Fruit fly (Drosophila melanogaster): Measurements from ENCODE around the gene CG4950.

Gene CG4950

DNA sequence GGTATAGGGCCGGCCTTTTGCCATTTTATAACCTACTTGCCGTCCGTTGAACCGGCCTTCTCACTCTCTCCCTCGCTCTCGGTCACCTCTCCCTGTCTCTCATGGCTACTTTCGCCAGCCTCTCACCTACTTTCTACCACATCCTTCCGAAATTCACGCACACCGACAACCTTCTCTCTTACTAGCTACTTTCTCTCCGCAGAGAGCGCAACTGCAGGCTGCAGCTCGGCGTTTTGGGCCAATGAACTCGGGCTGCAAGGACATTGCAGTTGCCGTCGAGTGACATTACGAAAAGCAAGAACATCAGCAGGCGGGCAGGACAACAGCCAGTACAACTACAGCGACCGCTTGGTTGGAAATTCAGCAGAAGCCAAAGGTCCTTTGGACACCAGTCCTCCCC, 26.7 kb downstream of the CG4950 start:
- TF ChIP-seq Hr96 (GFP tag; optimal IDR thresholded peaks at IDR 0.05) = no peak
- no peak for TF ChIP-seq ovo (GFP tag; optimal IDR thresholded peaks at IDR 0.05)
- no peak for TF ChIP-seq CG33017 (tag; optimal IDR thresholded peaks at IDR 0.05)
- no peak for TF ChIP-seq toe (GFP tag; optimal IDR thresholded peaks at IDR 0.05)
- TF ChIP-seq Clk (GFP tag; optimal IDR thresholded peaks at IDR 0.05) = no peak
- no peak for TF ChIP-seq CG12768 (GFP tag; optimal IDR thresholded peaks at IDR 0.05)

- TF ChIP-seq CG5204 (GFP tag; optimal IDR thresholded peaks at IDR 0.05) (no peak), CG12768 (GFP tag; optimal IDR thresholded peaks at IDR 0.05) (peak; percentile 70), pad (GFP tag; optimal IDR thresholded peaks at IDR 0.05) (no peak), kay (GFP tag; ENCODE audit: borderline replicate concordance) (peak; percentile 89), CG7101 (tag; optimal IDR thresholded peaks at IDR 0.05) (peak; percentile 48), Hr96 (GFP tag; optimal IDR thresholded peaks at IDR 0.05) (no peak), tj (GFP tag; optimal IDR thresholded peaks at IDR 0.05) (peak; percentile 79), cic (GFP tag; optimal IDR thresholded peaks at IDR 0.05) (peak; percentile 65), Mnt (GFP tag; optimal IDR thresholded peaks at IDR 0.05) (peak; percentile 43), cnc (optimal IDR thresholded peaks at IDR 0.05) (peak in 1 of 2 experiments; percentile 53), Clk (GFP tag; optimal IDR thresholded peaks at IDR 0.05) (no peak), CG33017 (tag; optimal IDR thresholded peaks at IDR 0.05) (peak; percentile 28), CG1620 (GFP tag; optimal IDR thresholded peaks at IDR 0.05) (no peak), Crg-1 (GFP tag; optimal IDR thresholded peaks at IDR 0.05) (no peak), CG7045 (GFP tag; optimal IDR thresholded peaks at IDR 0.05) (peak; percentile 16), CG14711 (tag; optimal IDR thresholded peaks at IDR 0.05) (peak; percentile 23), CG11617 (GFP tag; optimal IDR thresholded peaks at IDR 0.05) (peak; percentile 61), toe (GFP tag; optimal IDR thresholded peaks at IDR 0.05) (peak; percentile 21), bab1 (GFP tag; optimal IDR thresholded peaks at IDR 0.05) (no peak), ovo (GFP tag; optimal IDR thresholded peaks at IDR 0.05) (peak; percentile 34)
Measured at dm6 chr3L:16233850-16234494, 34.0 kb downstream of the CG4950 start.

DNA sequence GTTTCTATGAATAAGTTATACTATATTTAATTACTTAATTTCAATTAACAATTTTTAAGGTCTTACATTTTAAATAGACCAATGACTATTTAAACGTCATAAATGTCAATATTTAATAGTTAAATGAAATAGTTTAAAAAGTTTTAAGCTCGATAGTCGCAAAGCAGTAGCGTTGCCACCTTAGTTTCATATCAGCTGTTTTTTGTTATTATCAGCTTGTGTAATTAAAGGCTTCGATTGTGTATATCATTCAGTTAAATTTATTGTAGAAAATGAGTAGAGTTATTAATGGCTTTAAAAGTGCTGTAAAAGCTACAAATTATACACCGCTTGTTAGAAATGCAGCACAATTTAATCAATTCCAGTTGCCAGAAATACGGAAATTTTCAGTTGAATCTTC, 35.0 kb downstream of the CG4950 start, which contains the start of gene Hsc20:
Hsc20 (plus strand) TSS at position 204 of the 400 bp plus-strand sequence.
- no peak for TF ChIP-seq Crg-1 (GFP tag; optimal IDR thresholded peaks at IDR 0.05)
- no peak for TF ChIP-seq CG12768 (GFP tag; optimal IDR thresholded peaks at IDR 0.05)
- TF ChIP-seq Hr96 (GFP tag; optimal IDR thresholded peaks at IDR 0.05) = no peak
- TF ChIP-seq CG14711 (tag; optimal IDR thresholded peaks at IDR 0.05) = no peak
- no peak for TF ChIP-seq CG33017 (tag; optimal IDR thresholded peaks at IDR 0.05)
- TF ChIP-seq CG5204 (GFP tag; optimal IDR thresholded peaks at IDR 0.05) = no peak
- no peak for TF ChIP-seq Mnt (GFP tag; optimal IDR thresholded peaks at IDR 0.05)
- peak; percentile 9 for TF ChIP-seq kay (GFP tag; ENCODE audit: borderline replicate concordance)
- TF ChIP-seq tj (GFP tag; optimal IDR thresholded peaks at IDR 0.05) = no peak
- TF ChIP-seq Clk (GFP tag; optimal IDR thresholded peaks at IDR 0.05) = no peak
- TF ChIP-seq cic (GFP tag; optimal IDR thresholded peaks at IDR 0.05) = no peak
- TF ChIP-seq bab1 (GFP tag; optimal IDR thresholded peaks at IDR 0.05) = peak; percentile 10
- no peak for TF ChIP-seq CG7101 (tag; optimal IDR thresholded peaks at IDR 0.05)
- no peak for TF ChIP-seq CG1620 (GFP tag; optimal IDR thresholded peaks at IDR 0.05)

- TF ChIP-seq cic (GFP tag; optimal IDR thresholded peaks at IDR 0.05) (peak; percentile 28), CG1620 (GFP tag; optimal IDR thresholded peaks at IDR 0.05) (peak; percentile 19), Mnt (GFP tag; optimal IDR thresholded peaks at IDR 0.05) (peak; percentile 54), Clk (GFP tag; optimal IDR thresholded peaks at IDR 0.05) (no peak), CG5204 (GFP tag; optimal IDR thresholded peaks at IDR 0.05) (no peak), ovo (GFP tag; optimal IDR thresholded peaks at IDR 0.05) (no peak), tj (GFP tag; optimal IDR thresholded peaks at IDR 0.05) (no peak), bab1 (GFP tag; optimal IDR thresholded peaks at IDR 0.05) (peak; percentile 70), Hr96 (GFP tag; optimal IDR thresholded peaks at IDR 0.05) (no peak), CG11617 (GFP tag; optimal IDR thresholded peaks at IDR 0.05) (no peak), CG7101 (tag; optimal IDR thresholded peaks at IDR 0.05) (peak; percentile 11), cnc (optimal IDR thresholded peaks at IDR 0.05) (no peak), CG33017 (tag; optimal IDR thresholded peaks at IDR 0.05) (no peak), kay (GFP tag; ENCODE audit: borderline replicate concordance) (no peak), pad (GFP tag; optimal IDR thresholded peaks at IDR 0.05) (no peak), CG14711 (tag; optimal IDR thresholded peaks at IDR 0.05) (peak; percentile 40)
Measured at dm6 chr3L:16231857-16232256, 36.1 kb downstream of the CG4950 start, which contains the start of the genes PDCD-5 and MED10. PDCD-5 (minus strand) TSS chr3L:16232038. MED10 (plus strand) TSS chr3L:16232084.

DNA sequence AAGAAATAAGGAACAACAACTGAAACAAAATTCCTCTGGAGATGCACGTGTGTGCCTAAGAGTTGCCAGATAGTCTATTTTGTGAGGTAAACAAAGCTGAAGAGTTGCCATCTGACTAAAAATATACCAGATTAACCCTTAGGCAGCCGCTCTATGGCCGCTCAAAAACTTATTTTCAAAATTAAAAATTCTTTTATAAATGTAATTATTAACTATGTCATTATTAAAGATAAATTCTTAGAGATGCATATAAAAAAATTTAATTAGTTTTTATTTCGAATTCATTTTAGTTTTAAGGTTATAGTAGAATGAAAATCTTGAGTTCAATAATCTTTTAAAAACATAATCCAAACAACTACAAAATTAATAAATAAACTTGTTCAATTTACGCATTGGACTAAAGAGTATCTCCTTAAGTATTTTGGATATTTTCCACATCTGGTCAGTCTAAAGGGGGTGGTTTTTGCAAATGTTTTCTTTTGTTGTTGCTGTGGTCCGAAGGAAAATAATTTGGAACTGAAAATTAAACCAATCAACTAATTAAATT, 39.2 kb downstream of the CG4950 start, which contains the start of gene Tmx3:
Tmx3 (plus strand) TSS at position 442 of the 547 bp plus-strand sequence.
- TF ChIP-seq cic (GFP tag; optimal IDR thresholded peaks at IDR 0.05) (peak; percentile 43), Mnt (GFP tag; optimal IDR thresholded peaks at IDR 0.05) (peak; percentile 98), ovo (GFP tag; optimal IDR thresholded peaks at IDR 0.05) (peak; percentile 52), bab1 (GFP tag; optimal IDR thresholded peaks at IDR 0.05) (peak; percentile 75), kay (GFP tag; ENCODE audit: borderline replicate concordance) (peak; percentile 13), pad (GFP tag; optimal IDR thresholded peaks at IDR 0.05) (peak; percentile 58), CG11617 (GFP tag; optimal IDR thresholded peaks at IDR 0.05) (peak; percentile 81), CG5204 (GFP tag; optimal IDR thresholded peaks at IDR 0.05) (peak; percentile 62), toe (GFP tag; optimal IDR thresholded peaks at IDR 0.05) (peak; percentile 70), tj (GFP tag; optimal IDR thresholded peaks at IDR 0.05) (peak; percentile 54), CG7045 (GFP tag; optimal IDR thresholded peaks at IDR 0.05) (peak; percentile 86), CG1620 (GFP tag; optimal IDR thresholded peaks at IDR 0.05) (peak; percentile 69), CG7101 (tag; optimal IDR thresholded peaks at IDR 0.05) (peak; percentile 93), CG12768 (GFP tag; optimal IDR thresholded peaks at IDR 0.05) (peak; percentile 76), Clk (GFP tag; optimal IDR thresholded peaks at IDR 0.05) (peak; percentile 36), CG33017 (tag; optimal IDR thresholded peaks at IDR 0.05) (peak; percentile 92), cnc (optimal IDR thresholded peaks at IDR 0.05) (no peak), Crg-1 (GFP tag; optimal IDR thresholded peaks at IDR 0.05) (peak; percentile 85), CG14711 (tag; optimal IDR thresholded peaks at IDR 0.05) (peak; percentile 89), Hr96 (GFP tag; optimal IDR thresholded peaks at IDR 0.05) (no peak)

All from whole organism, adult.